Worm (Caenorhabditis elegans): Measurements from ENCODE around the gene D1005.4.

D1005.4 gene

ce11 chrX:1512307-1512706 lies 26.7 kb upstream of the D1005.4 start:
- TF ChIP-seq nhr-25 (tag; optimal IDR thresholded peaks at IDR 0.05): no peak
- TF ChIP-seq ZK546.5 (tag; optimal IDR thresholded peaks at IDR 0.05): no peak
- TF ChIP-seq ceh-82 (tag; optimal IDR thresholded peaks at IDR 0.05): no peak
- TF ChIP-seq unc-39 (tag; optimal IDR thresholded peaks at IDR 0.05): no peak
- TF ChIP-seq mml-1 (tag; optimal IDR thresholded peaks at IDR 0.05): no peak
- no peak for TF ChIP-seq unc-62 (GFP tag; optimal IDR thresholded peaks at IDR 0.05)
- no peak for TF ChIP-seq egl-5 (tag; optimal IDR thresholded peaks at IDR 0.05)

ce11 chrX:1504529-1505080 lies 19.0 kb upstream of the D1005.4 start:
- TF ChIP-seq ceh-9 (tag; optimal IDR thresholded peaks at IDR 0.05): no peak
- TF ChIP-seq elt-2 (tag; optimal IDR thresholded peaks at IDR 0.05): peak; percentile 93
- TF ChIP-seq lsy-12 (tag; optimal IDR thresholded peaks at IDR 0.05): peak; percentile 60
- no peak for TF ChIP-seq ztf-4 (tag; optimal IDR thresholded peaks at IDR 0.05)
- no peak for TF ChIP-seq daf-12 (tag; optimal IDR thresholded peaks at IDR 0.05)
- TF ChIP-seq nfya-1 (tag; optimal IDR thresholded peaks at IDR 0.05; ENCODE audit: insufficient read depth): peak; percentile 49
- peak; percentile 21 for TF ChIP-seq lin-39 (tag; optimal IDR thresholded peaks at IDR 0.05)
- TF ChIP-seq ceh-82 (tag; optimal IDR thresholded peaks at IDR 0.05): no peak
- TF ChIP-seq nhr-28 (tag; optimal IDR thresholded peaks at IDR 0.05): no peak
- TF ChIP-seq zag-1 (tag; optimal IDR thresholded peaks at IDR 0.05): no peak
- TF ChIP-seq egl-27 (tag; optimal IDR thresholded peaks at IDR 0.05): no peak
- TF ChIP-seq jun-1 (tag; optimal IDR thresholded peaks at IDR 0.05): peak; percentile 94
- TF ChIP-seq egl-5 (tag; optimal IDR thresholded peaks at IDR 0.05): peak; percentile 40
- TF ChIP-seq nhr-77 (tag; optimal IDR thresholded peaks at IDR 0.05): no peak
- no peak for TF ChIP-seq mml-1 (tag; optimal IDR thresholded peaks at IDR 0.05)
- peak; percentile 9 for TF ChIP-seq mdl-1 (tag; optimal IDR thresholded peaks at IDR 0.05)
- no peak for TF ChIP-seq hmg-11 (tag; optimal IDR thresholded peaks at IDR 0.05)
- TF ChIP-seq nhr-11 (tag; optimal IDR thresholded peaks at IDR 0.05): peak; percentile 87
- TF ChIP-seq nhr-23 (tag; optimal IDR thresholded peaks at IDR 0.05): peak; percentile 77
- TF ChIP-seq fkh-2 (tag; optimal IDR thresholded peaks at IDR 0.05): no peak
- no peak for TF ChIP-seq ZK546.5 (tag; optimal IDR thresholded peaks at IDR 0.05)
- TF ChIP-seq ceh-28 (tag; optimal IDR thresholded peaks at IDR 0.05): peak; percentile 66
- no peak for TF ChIP-seq aly-2 (tag; optimal IDR thresholded peaks at IDR 0.05)
- TF ChIP-seq fos-1 (tag; optimal IDR thresholded peaks at IDR 0.05): no peak
- peak; percentile 100 for TF ChIP-seq ama-1 (optimal IDR thresholded peaks at IDR 0.05)
- no peak for TF ChIP-seq nhr-237 (tag; optimal IDR thresholded peaks at IDR 0.05)
- TF ChIP-seq skn-1 (tag; optimal IDR thresholded peaks at IDR 0.05): peak; percentile 20
- peak; percentile 62 for TF ChIP-seq elt-1 (tag; optimal IDR thresholded peaks at IDR 0.05)
- no peak for TF ChIP-seq nhr-76 (tag; optimal IDR thresholded peaks at IDR 0.05)
- no peak for TF ChIP-seq elt-3 (tag; optimal IDR thresholded peaks at IDR 0.05)
- no peak for TF ChIP-seq sea-2 (GFP tag; optimal IDR thresholded peaks at IDR 0.05)
- TF ChIP-seq R02D3.7 (tag; optimal IDR thresholded peaks at IDR 0.05): peak; percentile 26
- no peak for TF ChIP-seq nhr-12 (tag; optimal IDR thresholded peaks at IDR 0.05)
- no peak for TF ChIP-seq unc-39 (tag; optimal IDR thresholded peaks at IDR 0.05)
- TF ChIP-seq ztf-11 (tag; optimal IDR thresholded peaks at IDR 0.05): no peak
- no peak for TF ChIP-seq unc-62 (GFP tag; optimal IDR thresholded peaks at IDR 0.05)
- TF ChIP-seq fkh-10 (GFP tag; optimal IDR thresholded peaks at IDR 0.05): no peak
- TF ChIP-seq pqm-1 (tag; optimal IDR thresholded peaks at IDR 0.05): peak; percentile 95
- peak; percentile 27 for TF ChIP-seq lin-15B (tag; optimal IDR thresholded peaks at IDR 0.05)
- no peak for TF ChIP-seq ceh-16 (tag; optimal IDR thresholded peaks at IDR 0.05)
- peak; percentile 83 for TF ChIP-seq nhr-25 (tag; optimal IDR thresholded peaks at IDR 0.05)
- TF ChIP-seq tbx-2 (tag; optimal IDR thresholded peaks at IDR 0.05): peak; percentile 31
- TF ChIP-seq snpc-4 (tag; optimal IDR thresholded peaks at IDR 0.05): no peak
- peak; percentile 100 for TF ChIP-seq pha-4 (tag; optimal IDR thresholded peaks at IDR 0.05)
- peak in 1 of 2 experiments; percentile 66 for TF ChIP-seq eor-1 (tag; optimal IDR thresholded peaks at IDR 0.05)
- peak; percentile 83 for TF ChIP-seq nhr-43 (tag; optimal IDR thresholded peaks at IDR 0.05; ENCODE audit: poor library complexity, severe bottlenecking)
- no peak for TF ChIP-seq nhr-67 (tag; optimal IDR thresholded peaks at IDR 0.05)
